Worm (Caenorhabditis elegans) whole organism, late embryonic: ENCODE data around the gene W03B1.9.

ENCODE experiments used
- C08G9.2 ChIP-seq: sonication (generic microtip); optimal IDR thresholded peaks from 2 replicates; lab custom pipeline; 2016; ENCODE audit warnings: mild to moderate bottlenecking, missing genetic modification characterization, moderate library complexity, missing compliant biosample characterization
- F13H6.1 ChIP-seq: sonication (generic microtip); optimal IDR thresholded peaks from 2 replicates; lab custom pipeline; 2016; ENCODE audit warnings: missing genetic modification characterization, missing compliant biosample characterization
- K02D7.2 ChIP-seq: sonication (generic microtip); optimal IDR thresholded peaks from 2 replicates; lab custom pipeline; 2017; ENCODE audit warnings: mild to moderate bottlenecking, missing genetic modification characterization, missing compliant biosample characterization
- T23F11.4 ChIP-seq: fragments of 200-800 bp; sonication (Bioruptor generic); optimal IDR thresholded peaks from 2 replicates; lab custom pipeline; 2018; ENCODE audit warnings: mild to moderate bottlenecking, missing genetic modification characterization, missing compliant biosample characterization
- ceh-14 ChIP-seq: sonication (generic microtip); optimal IDR thresholded peaks from 2 replicates; lab custom pipeline; 2016; ENCODE audit warnings: missing genotype, missing genetic modification characterization, missing compliant biosample characterization
- ceh-18 ChIP-seq: sonication (generic microtip); optimal IDR thresholded peaks from 2 replicates; lab custom pipeline; 2016; ENCODE audit warnings: missing genetic modification characterization, missing compliant biosample characterization
- ceh-22 ChIP-seq: sonication (generic microtip); optimal IDR thresholded peaks from 2 replicates; lab custom pipeline; 2017; ENCODE audit warnings: missing biosample characterization, missing genetic modification characterization
- ceh-31 ChIP-seq: sonication (generic microtip); optimal IDR thresholded peaks from 2 replicates; lab custom pipeline; 2016; ENCODE audit warnings: missing genetic modification characterization, missing compliant biosample characterization
- ceh-34 ChIP-seq: sonication (generic microtip); optimal IDR thresholded peaks from 2 replicates; lab custom pipeline; 2016; ENCODE audit warnings: mild to moderate bottlenecking, missing genetic modification characterization, missing compliant biosample characterization
- ceh-45 ChIP-seq: fragments of 200-800 bp; sonication (Bioruptor generic); IDR thresholded peaks from 2 replicates; pipeline ENCODE4 v1.3.6; 2022; ENCODE audit warnings: missing genetic modification reagents, missing genetic modification characterization, missing compliant biosample characterization
- ceh-48 ChIP-seq: sonication (generic microtip); optimal IDR thresholded peaks from 2 replicates; lab custom pipeline; 2016; ENCODE audit warnings: missing genetic modification characterization, inconsistent platforms, missing compliant biosample characterization
- ceh-6 ChIP-seq: fragments of 200-800 bp; sonication (Bioruptor generic); optimal IDR thresholded peaks from 2 replicates; lab custom pipeline; 2018; ENCODE audit warnings: mild to moderate bottlenecking, missing genetic modification characterization, missing compliant biosample characterization
- dve-1 ChIP-seq: sonication (generic microtip); optimal IDR thresholded peaks from 2 replicates; lab custom pipeline; 2017; ENCODE audit warnings: antibody characterized with exemption, mild to moderate bottlenecking, missing genetic modification characterization, missing compliant biosample characterization
- elt-2 ChIP-seq: sonication (generic microtip); optimal IDR thresholded peaks from 2 replicates; lab custom pipeline; 2016; ENCODE audit warnings: missing genetic modification reagents, missing genetic modification characterization, missing compliant biosample characterization
- elt-4 ChIP-seq: sonication (generic microtip); optimal IDR thresholded peaks from 2 replicates; lab custom pipeline; 2016; ENCODE audit warnings: missing genetic modification characterization, missing compliant biosample characterization
- ets-4 ChIP-seq: sonication (generic microtip); optimal IDR thresholded peaks from 2 replicates; lab custom pipeline; 2016; ENCODE audit warnings: missing genetic modification characterization, missing compliant biosample characterization
- eyg-1 ChIP-seq: sonication (generic microtip); optimal IDR thresholded peaks from 2 replicates; lab custom pipeline; 2016; ENCODE audit warnings: missing genotype, missing genetic modification characterization, missing compliant biosample characterization
- fkh-6 ChIP-seq: sonication (generic microtip); optimal IDR thresholded peaks from 2 replicates; lab custom pipeline; 2016; ENCODE audit warnings: missing genetic modification characterization, missing compliant biosample characterization
- gmeb-2 ChIP-seq: sonication (generic microtip); optimal IDR thresholded peaks from 2 replicates; lab custom pipeline; 2016; ENCODE audit warnings: missing genetic modification characterization, inconsistent platforms, missing compliant biosample characterization
- hlh-8 ChIP-seq: sonication (generic microtip); optimal IDR thresholded peaks from 2 replicates; lab custom pipeline; 2016; ENCODE audit warnings: missing genotype, missing genetic modification characterization, missing compliant biosample characterization
- lin-11 ChIP-seq: fragments of 200-800 bp; sonication (Bioruptor generic); optimal IDR thresholded peaks from 2 replicates; lab custom pipeline; 2018; ENCODE audit warnings: mild to moderate bottlenecking, missing genetic modification characterization, missing compliant biosample characterization
- madf-2 ChIP-seq: sonication (generic microtip); optimal IDR thresholded peaks from 2 replicates; lab custom pipeline; 2017; ENCODE audit warnings: missing genetic modification characterization, missing compliant biosample characterization
- mec-3 ChIP-seq: sonication (generic microtip); optimal IDR thresholded peaks from 2 replicates; lab custom pipeline; 2016; ENCODE audit warnings: borderline replicate concordance, missing genetic modification characterization, missing compliant biosample characterization
- nfya-1 ChIP-seq: sonication (generic microtip); optimal IDR thresholded peaks from 2 replicates; lab custom pipeline; 2017; ENCODE audit warnings: missing genetic modification characterization, mild to moderate bottlenecking, missing compliant biosample characterization, antibody characterized with exemption, moderate library complexity
- nhr-11 ChIP-seq: fragments of 150-350 bp; optimal IDR thresholded peaks from 2 replicates; lab custom pipeline; 2014; ENCODE audit warnings: missing biosample characterization, missing genetic modification characterization
- odd-2 ChIP-seq: sonication (generic microtip); optimal IDR thresholded peaks from 2 replicates; lab custom pipeline; 2017; ENCODE audit warnings: antibody characterized with exemption, mild to moderate bottlenecking, missing genetic modification characterization, missing compliant biosample characterization
- pag-3 ChIP-seq: sonication (generic microtip); optimal IDR thresholded peaks from 2 replicates; lab custom pipeline; 2016; ENCODE audit warnings: missing compliant biosample characterization, missing genetic modification characterization, borderline replicate concordance
- pha-2 ChIP-seq: sonication (generic microtip); optimal IDR thresholded peaks from 2 replicates; lab custom pipeline; 2017; ENCODE audit warnings: mild to moderate bottlenecking, missing genetic modification characterization, missing compliant biosample characterization
- pros-1 ChIP-seq: fragments of 150-350 bp; optimal IDR thresholded peaks from 2 replicates; lab custom pipeline; 2014; ENCODE audit warnings: missing biosample characterization, missing genetic modification reagents, missing genetic modification characterization
- ref-2 ChIP-seq: sonication (generic microtip); optimal IDR thresholded peaks from 2 replicates; lab custom pipeline; 2016; ENCODE audit warnings: missing genetic modification characterization, missing compliant biosample characterization
- rnt-1 ChIP-seq: sonication (generic microtip); optimal IDR thresholded peaks from 2 replicates; lab custom pipeline; 2016; ENCODE audit warnings: missing genetic modification characterization, missing compliant biosample characterization
- sox-2 ChIP-seq: fragments of 200-800 bp; sonication (Bioruptor generic); IDR thresholded peaks from 2 replicates; pipeline ENCODE4 v1.3.6; 2022; ENCODE audit warnings: missing genetic modification reagents, missing genetic modification characterization, missing compliant biosample characterization
- tbx-2 ChIP-seq: sonication (generic microtip); optimal IDR thresholded peaks from 2 replicates; lab custom pipeline; 2016; ENCODE audit warnings: missing genetic modification characterization, missing compliant biosample characterization
- tbx-7 ChIP-seq: sonication (generic microtip); optimal IDR thresholded peaks from 2 replicates; lab custom pipeline; 2016; ENCODE audit warnings: missing genotype, missing genetic modification characterization, missing compliant biosample characterization
- unc-3 ChIP-seq, 2 experiments: fragments of 200-800 bp in 1 of 2; sonication (Bioruptor generic) in 1 of 2; sonication (generic microtip) in 1 of 2; conservative IDR thresholded peaks in 1 of 2; optimal IDR thresholded peaks in 1 of 2; 2 replicates each; pipeline versions ENCODE4 v1.3.6 to Lab custom; 2016 to 2022; ENCODE audit warnings: missing compliant biosample characterization in 2 of 2, missing genetic modification characterization in 2 of 2, missing genetic modification reagents in 1 of 2
- unc-42 ChIP-seq: sonication (generic microtip); optimal IDR thresholded peaks from 2 replicates; lab custom pipeline; 2016; ENCODE audit warnings: missing genotype, missing genetic modification characterization, missing compliant biosample characterization
- unc-86 ChIP-seq: sonication (generic microtip); optimal IDR thresholded peaks from 2 replicates; lab custom pipeline; 2016; ENCODE audit warnings: missing genetic modification characterization, missing compliant biosample characterization
- zip-5 ChIP-seq: sonication (generic microtip); optimal IDR thresholded peaks from 2 replicates; lab custom pipeline; 2016; ENCODE audit warnings: missing genetic modification characterization, missing compliant biosample characterization
- ztf-16 ChIP-seq: sonication (generic microtip); optimal IDR thresholded peaks from 2 replicates; lab custom pipeline; 2017; ENCODE audit warnings: missing genetic modification characterization, missing compliant biosample characterization

Gene W03B1.9

DNA sequence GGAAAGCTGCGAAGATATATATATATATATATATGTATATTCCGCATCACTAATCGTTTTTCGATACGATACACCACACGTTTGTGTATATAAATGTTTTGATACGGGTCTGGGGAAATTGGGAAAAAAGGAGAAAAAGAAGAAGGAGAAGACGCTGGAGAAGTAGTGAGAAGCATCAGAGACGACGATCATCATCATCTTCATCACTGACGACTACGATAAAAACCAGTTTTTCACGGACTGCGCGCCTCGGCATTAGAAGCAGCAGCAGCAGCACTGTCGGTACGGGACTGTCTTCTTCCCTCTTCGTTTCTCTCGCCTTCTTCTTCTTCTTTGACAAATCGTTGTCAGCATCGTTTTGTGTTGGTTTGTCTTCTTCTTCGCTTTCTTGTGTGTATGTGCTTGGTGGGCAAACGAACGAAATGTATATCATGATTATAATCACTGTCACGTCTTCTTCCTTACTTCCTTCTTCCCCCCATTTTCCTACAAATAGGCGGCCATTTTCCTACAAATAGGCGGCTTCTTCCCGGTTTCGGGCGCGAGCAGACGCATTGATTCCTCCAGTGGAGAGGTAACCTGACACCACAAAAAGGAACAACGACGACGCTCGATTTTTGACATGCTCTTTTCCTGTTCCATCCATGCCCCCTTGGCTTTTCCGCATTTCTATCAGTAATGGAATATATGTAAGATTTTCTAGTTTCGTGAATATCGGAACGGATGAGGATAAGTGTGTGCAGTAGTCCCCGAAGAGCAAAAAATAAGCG, 39.5 kb upstream of the W03B1.9 start:
- TF ChIP-seq ceh-34 (tag; lab: Kevin White, UChicago) (peak; percentile 95), ceh-31 (tag; lab: Kevin White, UChicago) (no peak)
- TF ChIP-seq, all 69 proteins: peak for 1

DNA sequence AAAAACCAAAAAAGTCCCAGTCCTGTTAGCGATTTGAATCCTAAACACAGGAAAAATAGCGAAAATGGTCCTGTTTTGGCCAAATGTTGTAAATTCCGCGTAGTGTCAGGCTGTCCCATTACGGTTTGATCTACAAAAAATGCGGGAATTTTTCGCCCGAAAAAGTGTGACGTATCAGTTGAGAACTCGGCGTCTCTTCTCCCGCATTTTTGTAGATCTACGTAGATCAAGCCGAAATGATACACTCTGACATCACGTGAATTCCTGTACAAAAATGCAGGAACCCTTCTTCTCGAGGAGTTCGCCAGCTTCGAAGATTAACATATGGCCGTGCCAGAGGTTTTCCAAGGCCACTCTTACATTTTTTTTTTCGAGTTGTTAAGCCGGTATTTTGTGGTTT, 38.8 kb upstream of the W03B1.9 start:
- no peak for TF ChIP-seq lin-11
- TF ChIP-seq hlh-8 (tag; lab: Kevin White, UChicago) = no peak
- no peak for TF ChIP-seq ztf-16 (tag; lab: Kevin White, UChicago)
- TF ChIP-seq K02D7.2 (tag; lab: Kevin White, UChicago) = no peak
- TF ChIP-seq nfya-1 (tag; lab: Kevin White, UChicago) = no peak
- TF ChIP-seq ref-2 (tag; lab: Kevin White, UChicago) = no peak
- TF ChIP-seq unc-42 (tag; lab: Kevin White, UChicago) = no peak
- TF ChIP-seq dve-1 (tag; lab: Kevin White, UChicago) = no peak
- TF ChIP-seq zip-5 (tag; lab: Kevin White, UChicago) = no peak
- no peak for TF ChIP-seq mec-3 (tag; lab: Kevin White, UChicago)
- TF ChIP-seq pag-3 (tag; lab: Kevin White, UChicago) = no peak
- TF ChIP-seq ceh-6 (GFP tag; lab: Kevin White, UChicago) = no peak

DNA sequence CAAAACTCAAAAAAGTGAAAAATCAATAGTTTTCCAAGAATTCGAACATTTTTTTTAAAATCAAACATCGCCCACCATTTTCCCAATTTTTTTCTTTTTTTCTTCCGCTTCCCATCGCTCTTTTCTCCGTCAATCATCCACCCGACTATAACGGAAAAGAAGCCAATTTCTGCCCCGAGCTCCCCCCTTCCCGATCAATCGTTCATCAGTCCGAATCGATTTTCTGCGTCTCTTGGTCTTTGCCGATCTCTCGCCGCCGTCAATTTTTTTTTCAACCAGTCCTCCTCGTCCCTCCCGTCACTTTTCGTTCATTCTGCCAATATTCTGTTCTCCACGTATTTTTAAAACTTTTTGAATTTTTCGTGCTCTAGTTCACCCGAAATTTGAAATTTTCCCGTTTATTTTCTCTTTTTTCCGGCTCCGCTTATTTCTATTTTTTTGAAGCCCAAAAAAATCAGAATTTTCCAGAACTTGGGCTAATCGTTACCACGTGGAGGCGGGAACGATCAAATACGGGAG, 37.2 kb upstream of the W03B1.9 start, which contains the start of gene ell-1:
ell-1 (plus strand) TSS at position 469 of the 519 bp plus-strand sequence.
- TF ChIP-seq ceh-22 (tag; lab: Kevin White, UChicago) (no peak), C08G9.2 (tag; lab: Kevin White, UChicago) (peak; percentile 11)
- TF ChIP-seq, all 69 proteins: peak for 1

DNA sequence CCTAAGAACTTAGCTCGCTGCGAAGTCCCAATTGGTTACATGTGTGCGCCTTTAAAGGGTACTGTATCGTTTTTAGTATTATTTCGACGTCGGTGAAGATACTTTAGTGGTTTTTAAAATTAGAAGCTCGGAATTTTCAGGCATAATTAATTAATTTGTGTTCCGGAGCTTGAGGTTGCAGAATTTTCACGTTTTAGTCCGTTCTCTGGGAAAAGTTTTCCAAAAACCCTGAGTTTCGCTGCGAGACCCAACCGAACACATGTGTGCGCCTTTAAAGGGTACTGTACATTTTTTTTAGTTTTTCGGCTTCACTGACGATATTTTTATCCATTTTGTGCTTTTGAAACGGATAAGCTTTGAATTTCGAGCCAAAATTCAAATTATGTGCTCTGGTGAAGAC, 36.7 kb upstream of the W03B1.9 start:
- TF ChIP-seq fkh-6 (tag; lab: Kevin White, UChicago) = no peak
- TF ChIP-seq odd-2 (tag; lab: Kevin White, UChicago) = no peak
- no peak for TF ChIP-seq elt-4
- no peak for TF ChIP-seq ref-2 (tag; lab: Kevin White, UChicago)

DNA sequence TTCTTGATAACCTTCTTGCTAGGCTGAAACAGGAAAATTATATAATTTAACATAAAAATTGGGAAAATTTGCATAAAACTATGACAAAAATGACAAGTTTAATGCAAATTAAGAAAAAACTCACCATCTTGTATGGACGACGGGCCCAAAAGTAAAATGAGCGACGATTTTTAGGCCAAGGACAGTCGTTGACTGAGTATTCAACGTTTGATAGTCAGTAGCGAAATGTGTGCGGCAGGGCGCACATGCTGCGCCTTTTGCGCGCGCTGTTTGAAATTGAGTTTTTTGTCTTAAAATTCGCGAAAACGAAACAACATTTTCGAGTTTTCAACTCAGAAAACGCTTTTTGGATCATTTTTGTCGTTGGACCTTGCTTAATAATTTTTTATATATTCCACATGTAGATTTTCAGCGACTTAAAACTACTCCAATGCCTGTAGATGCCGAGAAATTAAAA, 33.7 kb upstream of the W03B1.9 start, which contains the start of the genes rpl-7A and set-21:
rpl-7A (minus strand) TSS at position 153 of the 457 bp plus-strand sequence.
set-21 (plus strand) TSS at position 407 of the 457 bp plus-strand sequence.
- TF ChIP-seq fkh-6 (tag; lab: Kevin White, UChicago) = no peak
- TF ChIP-seq ceh-31 (tag; lab: Kevin White, UChicago) = peak; percentile 81
- no peak for TF ChIP-seq nhr-11 (tag; lab: Kevin White, UChicago)
- TF ChIP-seq pha-2 (tag; lab: Kevin White, UChicago) = peak; percentile 13
- TF ChIP-seq C08G9.2 (tag; lab: Kevin White, UChicago) = peak; percentile 34
- TF ChIP-seq T23F11.4 (GFP tag; lab: Kevin White, UChicago) = peak; percentile 16
- peak; percentile 64 for TF ChIP-seq madf-2 (tag; lab: Kevin White, UChicago)
- TF ChIP-seq ceh-45 (GFP tag; lab: Robert Waterston, UW) = peak; percentile 13; the same call in 1 of the 2 replicates
- peak; percentile 62 for TF ChIP-seq ztf-16 (tag; lab: Kevin White, UChicago)
- peak; percentile 71 for TF ChIP-seq unc-86 (tag; lab: Kevin White, UChicago)
- peak; percentile 27; the same call in 1 of the 2 replicates for TF ChIP-seq sox-2 (GFP tag; lab: Robert Waterston, UW)
- peak; percentile 80 for TF ChIP-seq tbx-2 (tag; lab: Kevin White, UChicago)
- TF ChIP-seq gmeb-2 (tag; lab: Kevin White, UChicago) = no peak
- TF ChIP-seq elt-2 = peak; percentile 47
- TF ChIP-seq ref-2 (tag; lab: Kevin White, UChicago) = peak; percentile 88
- TF ChIP-seq ceh-14 (tag; lab: Kevin White, UChicago) = peak; percentile 62
- TF ChIP-seq ceh-48 (tag; lab: Kevin White, UChicago) = peak; percentile 40
- TF ChIP-seq zip-5 (tag; lab: Kevin White, UChicago) = peak; percentile 14
- peak; percentile 68 for TF ChIP-seq rnt-1 (tag; lab: Kevin White, UChicago)
- TF ChIP-seq tbx-7 (tag; lab: Kevin White, UChicago) = peak; percentile 15
- TF ChIP-seq ets-4 = peak; percentile 7
- no peak for TF ChIP-seq pros-1
- peak; percentile 82 for TF ChIP-seq ceh-18 (tag; lab: Kevin White, UChicago)
- TF ChIP-seq nfya-1 (tag; lab: Kevin White, UChicago) = peak; percentile 85
- peak; percentile 79 for TF ChIP-seq unc-42 (tag; lab: Kevin White, UChicago)
- peak; percentile 65 for TF ChIP-seq dve-1 (tag; lab: Kevin White, UChicago)
- peak; percentile 90 for TF ChIP-seq ceh-34 (tag; lab: Kevin White, UChicago)
- no peak for TF ChIP-seq eyg-1 (tag; lab: Kevin White, UChicago)
- TF ChIP-seq F13H6.1 (tag; lab: Kevin White, UChicago) = peak; percentile 14
- peak; percentile 63; the same call in 1 of the 2 replicates for TF ChIP-seq unc-3 (GFP tag; conservative IDR thresholded peaks at IDR 0.05; lab: Robert Waterston, UW)
- no peak for TF ChIP-seq unc-3 (tag; optimal IDR thresholded peaks at IDR 0.05; lab: Kevin White, UChicago)
